Worm (Caenorhabditis elegans) whole organism, L2 larva: ENCODE data around the gene cox-16.

Experiments used
- ceh-16 ChIP-seq: fragments of 150-350 bp; optimal IDR thresholded peaks from 2 replicates; lab custom pipeline; 2014; ENCODE audit warnings: missing biosample characterization, missing genetic modification characterization
- ceh-82 ChIP-seq: fragments of 150-350 bp; optimal IDR thresholded peaks from 2 replicates; lab custom pipeline; 2014; ENCODE audit warnings: missing biosample characterization, missing genetic modification characterization
- fos-1 ChIP-seq: fragments of 150-350 bp; optimal IDR thresholded peaks from 2 replicates; lab custom pipeline; 2014; ENCODE audit warnings: missing biosample characterization, missing genetic modification characterization
- lin-11 ChIP-seq: fragments of 150-350 bp; sonication (generic microtip); optimal IDR thresholded peaks from 2 replicates; lab custom pipeline; 2014; ENCODE audit warnings: missing biosample characterization, missing genetic modification characterization, inconsistent platforms, mixed read lengths
- lin-13 ChIP-seq: fragments of 150-350 bp; optimal IDR thresholded peaks from 2 replicates; lab custom pipeline; 2014; ENCODE audit warnings: missing biosample characterization, missing genetic modification reagents, missing genetic modification characterization
- nhr-10 ChIP-seq: sonication (generic microtip); optimal IDR thresholded peaks from 2 replicates; lab custom pipeline; 2017; ENCODE audit warnings: missing biosample characterization, missing genetic modification characterization
- nhr-12 ChIP-seq: fragments of 150-350 bp; optimal IDR thresholded peaks from 2 replicates; lab custom pipeline; 2014; ENCODE audit warnings: missing biosample characterization, missing genetic modification characterization
- nhr-77 ChIP-seq: fragments of 150-350 bp; optimal IDR thresholded peaks from 2 replicates; lab custom pipeline; 2014; ENCODE audit warnings: missing biosample characterization, missing genetic modification characterization
- unc-62 ChIP-seq: fragments of 150-350 bp; optimal IDR thresholded peaks from 2 replicates; lab custom pipeline; 2014; ENCODE audit warnings: missing biosample characterization, missing genetic modification reagents, missing genetic modification characterization
- ztf-1 ChIP-seq: fragments of 200-800 bp; sonication (Bioruptor generic); conservative IDR thresholded peaks from 2 replicates; pipeline ENCODE4 v1.3.6; 2022; ENCODE audit warnings: missing genetic modification characterization, missing compliant biosample characterization
- ztf-11 ChIP-seq: sonication (generic microtip); optimal IDR thresholded peaks from 2 replicates; lab custom pipeline; 2017; ENCODE audit warnings: missing biosample characterization, missing genetic modification characterization

DNA sequence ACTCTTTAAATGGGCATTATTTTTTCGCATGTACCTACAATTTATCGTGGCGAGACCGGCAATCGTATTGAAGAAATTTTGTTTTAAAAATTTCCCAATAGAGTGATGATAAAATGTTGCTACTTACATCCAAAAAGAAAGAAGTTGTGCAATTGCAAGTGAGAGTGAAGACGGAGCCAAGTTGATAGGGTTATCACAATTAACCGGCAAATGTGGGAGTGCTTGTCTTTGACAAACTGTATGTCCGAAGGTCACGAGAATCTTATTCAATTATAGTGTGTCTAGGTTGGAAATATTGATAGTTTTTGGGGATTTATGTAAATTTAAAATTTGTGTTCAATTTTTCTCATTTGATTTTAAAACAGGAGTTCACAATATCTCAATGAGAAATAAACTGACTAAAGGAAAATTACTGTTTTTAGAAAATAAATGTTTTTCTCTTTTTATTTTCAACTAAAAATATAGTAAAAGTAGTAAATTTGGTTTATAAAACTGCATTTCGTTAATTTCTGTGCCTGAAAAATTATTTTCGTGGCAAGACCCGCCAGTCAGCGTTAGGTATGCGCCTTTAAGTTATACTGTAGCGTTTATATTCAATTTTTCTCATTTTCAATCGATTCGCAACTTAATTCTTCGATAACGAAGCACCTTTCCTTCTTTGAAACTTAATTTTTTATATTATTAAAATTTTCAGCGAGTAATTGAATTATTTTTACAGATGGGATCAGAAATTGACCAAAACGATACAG, 22.2 kb downstream of the cox-16 start, which contains the start of the genes hpo-15 and mms-19:
- no peak for TF ChIP-seq ceh-82 (tag; lab: Kevin White, UChicago)
- TF ChIP-seq ztf-1 (GFP tag; lab: Robert Waterston, UW), result no peak
- TF ChIP-seq nhr-10 (tag; lab: Kevin White, UChicago), result no peak
- no peak for TF ChIP-seq ztf-11 (tag; lab: Kevin White, UChicago)
- TF ChIP-seq nhr-12 (tag; lab: Kevin White, UChicago), result no peak
- no peak for TF ChIP-seq ceh-16 (tag; lab: Kevin White, UChicago)
- TF ChIP-seq nhr-77, result no peak
- TF ChIP-seq fos-1 (tag; lab: Kevin White, UChicago), result peak; percentile 19
- TF ChIP-seq unc-62, result no peak
- no peak for TF ChIP-seq lin-13 (GFP tag; lab: Kevin White, UChicago)
- no peak for TF ChIP-seq lin-11 (tag; lab: Kevin White, UChicago)
